Worm (Caenorhabditis elegans) whole organism, young adult: ENCODE data around the gene ZK154.6.

Experiments
- B0035.1 ChIP-seq: sonication (generic microtip); optimal IDR thresholded peaks from 2 replicates; lab custom pipeline; 2016; ENCODE audit warnings: missing genetic modification characterization, mild to moderate bottlenecking, missing compliant biosample characterization, missing genotype, missing genetic modification reagents
- B0261.1 ChIP-seq: sonication (generic microtip); optimal IDR thresholded peaks from 2 replicates; lab custom pipeline; 2016; ENCODE audit warnings: mild to moderate bottlenecking, missing genetic modification characterization, moderate library complexity, missing compliant biosample characterization
- D2030.7 ChIP-seq: fragments of 200-800 bp; sonication (Bioruptor generic); IDR thresholded peaks from 2 replicates; pipeline ENCODE4 v1.3.6; 2022; ENCODE audit warnings: missing genetic modification reagents, missing genetic modification characterization, missing compliant biosample characterization
- F23B12.7 ChIP-seq: sonication (generic microtip); optimal IDR thresholded peaks from 2 replicates; lab custom pipeline; 2017; ENCODE audit warnings: missing genetic modification characterization, mild to moderate bottlenecking, missing compliant biosample characterization, antibody characterized with exemption, moderate library complexity; ENCODE audit not compliant: insufficient read depth
- F33H1.4 ChIP-seq: fragments of 200-800 bp; sonication (Bioruptor generic); IDR thresholded peaks from 2 replicates; pipeline ENCODE4 v1.3.6; 2022; ENCODE audit warnings: missing genetic modification reagents, missing genetic modification characterization, missing compliant biosample characterization
- F37B4.10 ChIP-seq: fragments of 200-800 bp; sonication (Bioruptor generic); IDR thresholded peaks from 2 replicates; pipeline ENCODE4 v1.3.6; 2022; ENCODE audit warnings: missing genetic modification characterization, missing compliant biosample characterization
- F49E8.2 ChIP-seq: sonication (generic microtip); optimal IDR thresholded peaks from 3 replicates; lab custom pipeline; 2017; ENCODE audit warnings: missing genetic modification characterization, mild to moderate bottlenecking, missing compliant biosample characterization, antibody characterized with exemption, moderate library complexity; ENCODE audit not compliant: insufficient read depth
- F55B11.4 ChIP-seq: sonication (generic microtip); optimal IDR thresholded peaks from 2 replicates; lab custom pipeline; 2016; ENCODE audit warnings: missing compliant biosample characterization, missing genetic modification characterization, borderline replicate concordance; ENCODE audit not compliant: insufficient read depth
- F57C9.4 ChIP-seq: sonication (generic microtip); optimal IDR thresholded peaks from 2 replicates; lab custom pipeline; 2017; ENCODE audit warnings: mild to moderate bottlenecking, missing genetic modification characterization, missing compliant biosample characterization
- K12H6.12 ChIP-seq: fragments of 200-800 bp; sonication (Bioruptor generic); optimal IDR thresholded peaks from 2 replicates; lab custom pipeline; 2018; ENCODE audit warnings: mild to moderate bottlenecking, missing genetic modification characterization, missing compliant biosample characterization
- T07F8.4 ChIP-seq: sonication (generic microtip); optimal IDR thresholded peaks from 2 replicates; lab custom pipeline; 2016; ENCODE audit warnings: mild to moderate bottlenecking, missing genetic modification characterization, moderate library complexity, missing compliant biosample characterization
- T26A5.8 ChIP-seq: sonication (generic microtip); optimal IDR thresholded peaks from 2 replicates; lab custom pipeline; 2016; ENCODE audit warnings: missing genetic modification characterization, missing compliant biosample characterization
- Y53F4B.3 ChIP-seq: fragments of 200-800 bp; sonication (Bioruptor generic); IDR thresholded peaks from 2 replicates; pipeline ENCODE4 v1.3.6; 2022; ENCODE audit warnings: missing genetic modification reagents, missing genetic modification characterization, missing compliant biosample characterization
- Y56A3A.18 ChIP-seq: fragments of 200-800 bp; sonication (Bioruptor generic); IDR thresholded peaks from 2 replicates; pipeline ENCODE4 v1.3.6; 2022; ENCODE audit warnings: missing genetic modification reagents, missing genetic modification characterization, missing compliant biosample characterization
- Y95B8A.8 ChIP-seq: fragments of 200-800 bp; sonication (Bioruptor generic); IDR thresholded peaks from 2 replicates; pipeline ENCODE4 v1.3.6; 2022; ENCODE audit warnings: missing genetic modification reagents, missing genetic modification characterization, missing compliant biosample characterization
- ZK185.1 ChIP-seq: sonication (generic microtip); optimal IDR thresholded peaks from 2 replicates; lab custom pipeline; 2016; ENCODE audit warnings: mild to moderate bottlenecking, missing genetic modification characterization, missing compliant biosample characterization; ENCODE audit not compliant: poor library complexity, severe bottlenecking
- aptf-2 ChIP-seq: fragments of 200-800 bp; sonication (Bioruptor generic); conservative IDR thresholded peaks from 2 replicates; pipeline ENCODE4 v1.3.6; 2022; ENCODE audit warnings: missing genetic modification reagents, missing genetic modification characterization, missing compliant biosample characterization
- bed-1 ChIP-seq: fragments of 200-800 bp; sonication (Bioruptor generic); IDR thresholded peaks from 2 replicates; pipeline ENCODE4 v1.3.6; 2022; ENCODE audit warnings: missing genetic modification reagents, missing genetic modification characterization, missing compliant biosample characterization
- cebp-2 ChIP-seq: fragments of 200-800 bp; sonication (Bioruptor generic); IDR thresholded peaks from 2 replicates; pipeline ENCODE4 v1.3.6; 2022; ENCODE audit warnings: missing genetic modification characterization, missing compliant biosample characterization
- ceh-27 ChIP-seq: fragments of 200-800 bp; sonication (Bioruptor generic); optimal IDR thresholded peaks from 2 replicates; lab custom pipeline; 2018; ENCODE audit warnings: mild to moderate bottlenecking, missing genetic modification characterization, moderate library complexity, missing compliant biosample characterization
- die-1 ChIP-seq: sonication (generic microtip); optimal IDR thresholded peaks from 2 replicates; lab custom pipeline; 2016; ENCODE audit warnings: missing genotype, mild to moderate bottlenecking, missing genetic modification characterization, missing compliant biosample characterization
- egl-18 ChIP-seq: fragments of 200-800 bp; sonication (Bioruptor generic); IDR thresholded peaks from 2 replicates; pipeline ENCODE4 v1.3.6; 2022; ENCODE audit warnings: missing genetic modification reagents, missing genetic modification characterization, missing compliant biosample characterization
- egl-44 ChIP-seq: fragments of 200-800 bp; sonication (Bioruptor generic); IDR thresholded peaks from 2 replicates; pipeline ENCODE4 v1.3.6; 2022; ENCODE audit warnings: missing genetic modification reagents, missing genetic modification characterization, missing compliant biosample characterization
- ekl-4 ChIP-seq: fragments of 200-800 bp; sonication (Bioruptor generic); IDR thresholded peaks from 2 replicates; pipeline ENCODE4 v1.3.6; 2022; ENCODE audit warnings: missing genetic modification reagents, missing genetic modification characterization, missing compliant biosample characterization
- gei-17 ChIP-seq: fragments of 200-800 bp; sonication (Bioruptor generic); optimal IDR thresholded peaks from 2 replicates; lab custom pipeline; 2018; ENCODE audit warnings: mild to moderate bottlenecking, missing genetic modification characterization, missing compliant biosample characterization
- hlh-26 ChIP-seq: fragments of 200-800 bp; sonication (Bioruptor generic); conservative IDR thresholded peaks from 2 replicates; pipeline ENCODE4 v1.3.6; 2022; ENCODE audit warnings: missing genetic modification reagents, missing genetic modification characterization, missing compliant biosample characterization
- hmg-1.2 ChIP-seq: fragments of 200-800 bp; sonication (Bioruptor generic); IDR thresholded peaks from 2 replicates; pipeline ENCODE4 v1.3.6; 2022; ENCODE audit warnings: missing genetic modification reagents, missing genetic modification characterization, missing compliant biosample characterization
- hrde-1 ChIP-seq: sonication (generic microtip); optimal IDR thresholded peaks from 2 replicates; lab custom pipeline; 2016; ENCODE audit warnings: missing genetic modification characterization, mild to moderate bottlenecking, missing compliant biosample characterization, moderate library complexity, missing genotype, missing genetic modification reagents, borderline replicate concordance
- hsf-1 ChIP-seq: fragments of 200-800 bp; sonication (Bioruptor generic); IDR thresholded peaks from 2 replicates; pipeline ENCODE4 v1.3.6; 2022; ENCODE audit warnings: missing genetic modification reagents, missing genetic modification characterization, missing compliant biosample characterization
- lag-1 ChIP-seq: fragments of 200-800 bp; sonication (Bioruptor generic); IDR thresholded peaks from 2 replicates; pipeline ENCODE4 v1.3.6; 2022; ENCODE audit warnings: missing genetic modification reagents, missing genetic modification characterization, missing compliant biosample characterization
- let-526 ChIP-seq: fragments of 200-800 bp; sonication (Bioruptor generic); IDR thresholded peaks from 2 replicates; pipeline ENCODE4 v1.3.6; 2022; ENCODE audit warnings: missing genetic modification reagents, missing genetic modification characterization, missing compliant biosample characterization
- lin-40 ChIP-seq: sonication (generic microtip); optimal IDR thresholded peaks from 2 replicates; lab custom pipeline; 2016; ENCODE audit warnings: missing genetic modification characterization, mild to moderate bottlenecking, missing compliant biosample characterization, missing genotype, missing genetic modification reagents
- lin-54 ChIP-seq: fragments of 200-800 bp; sonication (Bioruptor generic); optimal IDR thresholded peaks from 2 replicates; lab custom pipeline; 2018; ENCODE audit warnings: mild to moderate bottlenecking, missing genetic modification characterization, missing compliant biosample characterization
- lir-1 ChIP-seq: fragments of 200-800 bp; sonication (Bioruptor generic); conservative IDR thresholded peaks from 2 replicates; pipeline ENCODE4 v1.3.6; 2022; ENCODE audit warnings: missing genetic modification reagents, missing genetic modification characterization, missing compliant biosample characterization
- lsy-27 ChIP-seq: sonication (generic microtip); optimal IDR thresholded peaks from 2 replicates; lab custom pipeline; 2017; ENCODE audit warnings: missing genetic modification characterization, mild to moderate bottlenecking, missing compliant biosample characterization, antibody characterized with exemption, missing genotype, borderline replicate concordance; ENCODE audit not compliant: insufficient read depth
- madf-10 ChIP-seq: sonication (generic microtip); optimal IDR thresholded peaks from 2 replicates; lab custom pipeline; 2016; ENCODE audit warnings: mild to moderate bottlenecking, missing genetic modification characterization, missing compliant biosample characterization
- mcd-1 ChIP-seq: fragments of 200-800 bp; sonication (Bioruptor generic); IDR thresholded peaks from 2 replicates; pipeline ENCODE4 v1.3.6; 2022; ENCODE audit warnings: missing genetic modification reagents, missing genetic modification characterization, missing compliant biosample characterization
- nfya-1 ChIP-seq: sonication (generic microtip); optimal IDR thresholded peaks from 2 replicates; lab custom pipeline; 2017; ENCODE audit warnings: antibody characterized with exemption, missing compliant biosample characterization, missing genetic modification characterization, borderline replicate concordance; ENCODE audit not compliant: insufficient read depth
- nhr-90 ChIP-seq: sonication (generic microtip); optimal IDR thresholded peaks from 2 replicates; lab custom pipeline; 2016; ENCODE audit warnings: missing genotype, mild to moderate bottlenecking, missing genetic modification characterization, missing compliant biosample characterization
- rcor-1 ChIP-seq: fragments of 200-800 bp; sonication (Bioruptor generic); IDR thresholded peaks from 2 replicates; pipeline ENCODE4 v1.3.6; 2022; ENCODE audit warnings: missing genetic modification reagents, missing genetic modification characterization, missing compliant biosample characterization
- sdz-38 ChIP-seq: sonication (generic microtip); optimal IDR thresholded peaks from 2 replicates; lab custom pipeline; 2016; ENCODE audit warnings: missing genotype, missing genetic modification characterization, missing compliant biosample characterization
- sea-2 ChIP-seq: fragments of 200-800 bp; sonication (Bioruptor generic); IDR thresholded peaks from 2 replicates; pipeline ENCODE4 v1.3.6; 2022; ENCODE audit warnings: missing genetic modification characterization, missing compliant biosample characterization
- snpc-1.3 ChIP-seq: sonication (generic microtip); optimal IDR thresholded peaks from 2 replicates; lab custom pipeline; 2017; ENCODE audit warnings: missing genetic modification characterization, mild to moderate bottlenecking, missing compliant biosample characterization, antibody characterized with exemption, moderate library complexity, missing genotype, missing genetic modification reagents; ENCODE audit not compliant: insufficient read depth
- tbp1 ChIP-seq: fragments of 200-800 bp; sonication (Bioruptor generic); optimal IDR thresholded peaks from 2 replicates; lab custom pipeline; 2018; ENCODE audit warnings: mild to moderate bottlenecking, missing genetic modification characterization, missing compliant biosample characterization
- tlf-1 ChIP-seq: fragments of 200-800 bp; sonication (Bioruptor generic); optimal IDR thresholded peaks from 2 replicates; lab custom pipeline; 2018; ENCODE audit warnings: mild to moderate bottlenecking, missing genetic modification characterization, missing compliant biosample characterization
- ztf-18 ChIP-seq: sonication (generic microtip); optimal IDR thresholded peaks from 2 replicates; lab custom pipeline; 2016; ENCODE audit warnings: missing genotype, mild to moderate bottlenecking, missing genetic modification characterization, missing compliant biosample characterization
- ztf-28 ChIP-seq: fragments of 200-800 bp; sonication (Bioruptor generic); IDR thresholded peaks from 2 replicates; pipeline ENCODE4 v1.3.6; 2022; ENCODE audit warnings: missing genetic modification reagents, missing genetic modification characterization, missing compliant biosample characterization

ZK154.6 gene

ce11 chrX:7773714-7774318 is 19.5 kb downstream of the ZK154.6 start (continued):
- TF ChIP-seq ztf-18 (tag; lab: Kevin White, UChicago) (peak; percentile 58), tbp1 (peak; percentile 86), cebp-2 (GFP tag; lab: Robert Waterston, UW) (no peak), F23B12.7 (peak; percentile 68), sdz-38 (tag; lab: Kevin White, UChicago) (no peak), lir-1 (GFP tag; lab: Robert Waterston, UW) (no peak), F55B11.4 (no peak), nfya-1 (tag; lab: Kevin White, UChicago) (no peak), egl-44 (GFP tag; lab: Robert Waterston, UW) (no peak), die-1 (peak; percentile 75), B0035.1 (no peak), bed-1 (no peak), snpc-1.3 (peak; percentile 12), F57C9.4 (no peak), lin-54 (GFP tag; lab: Kevin White, UChicago) (no peak), lag-1 (GFP tag; lab: Robert Waterston, UW) (no peak), F37B4.10 (no peak), Y95B8A.8 (GFP tag; lab: Robert Waterston, UW) (no peak), ceh-27 (GFP tag; lab: Kevin White, UChicago) (no peak), hsf-1 (no peak), D2030.7 (GFP tag; lab: Robert Waterston, UW) (peak; percentile 83), ekl-4 (GFP tag; lab: Robert Waterston, UW) (peak; percentile 29; the same call in 1 of the 2 replicates), hmg-1.2 (GFP tag; lab: Robert Waterston, UW) (peak; percentile 50), lsy-27 (tag; lab: Kevin White, UChicago) (peak; percentile 53), B0261.1 (peak; percentile 73), F49E8.2 (peak; percentile 11), gei-17 (no peak), madf-10 (tag; lab: Kevin White, UChicago) (peak; percentile 18), let-526 (no peak), K12H6.12 (tag; lab: Kevin White, UChicago) (no peak), T26A5.8 (tag; lab: Kevin White, UChicago) (no peak), T07F8.4 (peak; percentile 50), sea-2 (GFP tag; lab: Robert Waterston, UW) (no peak), aptf-2 (GFP tag; lab: Robert Waterston, UW) (no peak), nhr-90 (tag; lab: Kevin White, UChicago) (peak; percentile 62), ztf-28 (GFP tag; lab: Robert Waterston, UW) (0 out of 2 replicates have a peak, but pooled peaks have one; percentile 50), ZK185.1 (tag; lab: Kevin White, UChicago) (peak; percentile 68), egl-18 (GFP tag; lab: Robert Waterston, UW) (no peak), hlh-26 (GFP tag; lab: Robert Waterston, UW) (no peak), Y53F4B.3 (GFP tag; lab: Robert Waterston, UW) (0 out of 2 replicates have a peak, but pooled peaks have one; percentile 42), F33H1.4 (GFP tag; lab: Robert Waterston, UW) (no peak), mcd-1 (GFP tag; lab: Robert Waterston, UW) (no peak; the same call in 1 of the 2 replicates), lin-40 (tag; lab: Kevin White, UChicago) (no peak), tlf-1 (GFP tag; lab: Kevin White, UChicago) (no peak), Y56A3A.18 (GFP tag; lab: Robert Waterston, UW) (peak; percentile 66), rcor-1 (GFP tag; lab: Robert Waterston, UW) (0 out of 2 replicates have a peak, but pooled peaks have one; percentile 19), hrde-1 (tag; lab: Kevin White, UChicago) (peak; percentile 35)
